Worm (Caenorhabditis elegans): ENCODE results near the gene F54D10.9.

The F54D10.9 gene

ce11 chrII:3832383-3832782, at the start of gene F54D10.9:
F54D10.9 (minus strand) TSS chrII:3832483.
- TF ChIP-seq T22C8.4 (GFP tag; IDR thresholded peaks at IDR 0.05) (no peak), ztf-23 (GFP tag; IDR thresholded peaks at IDR 0.05) (no peak), cog-1 (tag; optimal IDR thresholded peaks at IDR 0.05) (no peak), flt-1 (GFP tag; IDR thresholded peaks at IDR 0.05) (no peak)

- TF ChIP-seq cog-1 (tag; optimal IDR thresholded peaks at IDR 0.05) (no peak), ref-1 (GFP tag; conservative IDR thresholded peaks at IDR 0.05) (no peak), klf-2 (GFP tag; conservative IDR thresholded peaks at IDR 0.05) (no peak), tab-1 (GFP tag; IDR thresholded peaks at IDR 0.05) (no peak), ztf-23 (GFP tag; IDR thresholded peaks at IDR 0.05) (no peak), flt-1 (GFP tag; IDR thresholded peaks at IDR 0.05) (no peak), ztf-29 (GFP tag; IDR thresholded peaks at IDR 0.05) (no peak), med-1 (GFP tag; optimal IDR thresholded peaks at IDR 0.05; ENCODE audit: insufficient read depth) (no peak), T22C8.4 (GFP tag; IDR thresholded peaks at IDR 0.05) (no peak)
Observed at ce11 chrII:3879945-3880344, 47.7 kb upstream of the F54D10.9 start, which contains the start of gene nhr-166. nhr-166 (plus strand) TSS chrII:3880245.

- TF ChIP-seq med-1 (GFP tag; optimal IDR thresholded peaks at IDR 0.05; ENCODE audit: insufficient read depth), result no peak
- TF ChIP-seq ref-1 (GFP tag; conservative IDR thresholded peaks at IDR 0.05), result no peak
- no peak for TF ChIP-seq tab-1 (GFP tag; IDR thresholded peaks at IDR 0.05)
- TF ChIP-seq ztf-23 (GFP tag; IDR thresholded peaks at IDR 0.05), result no peak
- no peak for TF ChIP-seq ztf-29 (GFP tag; IDR thresholded peaks at IDR 0.05)
- TF ChIP-seq flt-1 (GFP tag; IDR thresholded peaks at IDR 0.05), result no peak
- TF ChIP-seq klf-2 (GFP tag; conservative IDR thresholded peaks at IDR 0.05), result no peak
- TF ChIP-seq T22C8.4 (GFP tag; IDR thresholded peaks at IDR 0.05), result no peak
- TF ChIP-seq cog-1 (tag; optimal IDR thresholded peaks at IDR 0.05), result no peak
Observed at ce11 chrII:3878330-3878729, 46.0 kb upstream of the F54D10.9 start, which contains the start of gene srh-250. srh-250 (plus strand) TSS chrII:3878630.

DNA sequence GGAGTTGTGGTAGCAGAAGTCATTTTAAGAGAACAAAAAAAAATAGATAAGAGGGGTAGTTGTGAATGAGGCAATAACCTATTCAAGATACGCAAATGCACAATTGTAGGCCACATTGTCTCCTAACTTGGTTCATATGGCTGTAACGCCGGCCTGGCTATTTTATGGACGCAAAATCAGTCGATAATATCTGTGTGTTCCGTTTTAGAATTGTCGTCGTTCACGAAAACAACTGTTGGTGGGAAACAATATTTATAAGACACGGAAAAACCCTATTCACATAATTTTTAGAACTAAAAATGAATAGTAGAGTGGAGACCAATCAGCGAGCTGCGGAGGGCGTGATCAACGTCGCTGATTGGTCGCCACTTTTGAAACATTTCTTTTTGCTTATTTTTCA, 45.6 kb upstream of the F54D10.9 start, which contains the start of gene sdz-7:
Gene sdz-7 (minus strand): TSS at position 101 of the 400 bp plus-strand sequence.
- TF ChIP-seq cog-1 (tag; optimal IDR thresholded peaks at IDR 0.05) (no peak), ztf-23 (GFP tag; IDR thresholded peaks at IDR 0.05) (no peak), med-1 (GFP tag; optimal IDR thresholded peaks at IDR 0.05; ENCODE audit: insufficient read depth) (no peak), klf-2 (GFP tag; conservative IDR thresholded peaks at IDR 0.05) (no peak), tab-1 (GFP tag; IDR thresholded peaks at IDR 0.05) (no peak), flt-1 (GFP tag; IDR thresholded peaks at IDR 0.05) (no peak), T22C8.4 (GFP tag; IDR thresholded peaks at IDR 0.05) (no peak), ref-1 (GFP tag; conservative IDR thresholded peaks at IDR 0.05) (no peak), ztf-29 (GFP tag; IDR thresholded peaks at IDR 0.05) (no peak)

DNA sequence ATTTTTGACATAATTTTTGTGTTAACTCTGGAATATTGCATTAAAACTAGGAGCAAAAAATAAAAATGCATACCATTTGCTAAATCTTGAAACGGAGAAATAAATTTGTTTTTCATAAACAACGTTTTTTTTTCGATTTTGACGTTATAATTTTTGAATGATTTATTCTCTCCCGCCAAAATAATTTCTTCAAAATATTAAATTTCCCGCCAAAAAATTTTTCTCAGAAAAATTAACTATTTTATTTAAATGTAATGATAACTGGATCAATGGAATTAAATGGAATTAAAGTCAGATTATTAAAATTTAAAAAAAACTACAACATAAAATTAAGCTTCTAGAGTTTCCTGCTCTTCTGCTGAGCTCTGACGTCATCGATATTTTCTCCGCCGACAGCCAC, 44.8 kb upstream of the F54D10.9 start, which contains the start of gene nep-3:
Gene nep-3 (minus strand): TSS at position 101 of the 400 bp plus-strand sequence.
- no peak for TF ChIP-seq ztf-29 (GFP tag; IDR thresholded peaks at IDR 0.05)
- no peak for TF ChIP-seq tab-1 (GFP tag; IDR thresholded peaks at IDR 0.05)
- no peak for TF ChIP-seq flt-1 (GFP tag; IDR thresholded peaks at IDR 0.05)
- no peak for TF ChIP-seq med-1 (GFP tag; optimal IDR thresholded peaks at IDR 0.05; ENCODE audit: insufficient read depth)
- no peak for TF ChIP-seq cog-1 (tag; optimal IDR thresholded peaks at IDR 0.05)
- TF ChIP-seq klf-2 (GFP tag; conservative IDR thresholded peaks at IDR 0.05), result no peak
- no peak for TF ChIP-seq ztf-23 (GFP tag; IDR thresholded peaks at IDR 0.05)
- no peak for TF ChIP-seq ref-1 (GFP tag; conservative IDR thresholded peaks at IDR 0.05)
- TF ChIP-seq T22C8.4 (GFP tag; IDR thresholded peaks at IDR 0.05), result no peak

- TF ChIP-seq klf-2 (GFP tag; conservative IDR thresholded peaks at IDR 0.05) (no peak), med-1 (GFP tag; optimal IDR thresholded peaks at IDR 0.05; ENCODE audit: insufficient read depth) (no peak), ref-1 (GFP tag; conservative IDR thresholded peaks at IDR 0.05) (no peak), tab-1 (GFP tag; IDR thresholded peaks at IDR 0.05) (no peak), ztf-23 (GFP tag; IDR thresholded peaks at IDR 0.05) (no peak), ztf-29 (GFP tag; IDR thresholded peaks at IDR 0.05) (no peak), cog-1 (tag; optimal IDR thresholded peaks at IDR 0.05) (no peak), flt-1 (GFP tag; IDR thresholded peaks at IDR 0.05) (no peak)
Observed at ce11 chrII:3869601-3870000, 37.3 kb upstream of the F54D10.9 start, which contains the start of gene oac-10. oac-10 (plus strand) TSS chrII:3869901.

DNA sequence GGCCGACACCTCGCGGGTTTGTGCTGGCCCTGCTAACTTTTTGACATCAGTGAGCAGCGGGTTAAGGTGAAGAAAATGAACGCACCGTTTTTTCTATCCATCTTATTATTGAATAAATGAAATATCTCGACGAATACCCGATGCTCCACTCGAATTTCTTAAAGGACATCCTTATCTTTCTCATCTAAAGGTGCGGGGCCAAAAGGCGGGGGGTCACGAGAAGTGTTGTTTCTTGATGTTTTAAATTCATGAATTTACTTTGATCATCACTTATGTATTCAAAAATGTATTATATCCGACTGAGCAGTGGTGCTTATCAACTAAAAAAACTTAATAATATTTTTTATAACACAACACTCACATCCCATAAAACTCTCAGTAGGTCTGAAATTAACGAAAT, 32.4 kb upstream of the F54D10.9 start, which contains the start of gene nhr-261:
Gene nhr-261 (minus strand): TSS at position 101 of the 400 bp plus-strand sequence.
- no peak for TF ChIP-seq ref-1 (GFP tag; conservative IDR thresholded peaks at IDR 0.05)
- TF ChIP-seq klf-2 (GFP tag; conservative IDR thresholded peaks at IDR 0.05), result no peak
- TF ChIP-seq flt-1 (GFP tag; IDR thresholded peaks at IDR 0.05), result no peak
- TF ChIP-seq med-1 (GFP tag; optimal IDR thresholded peaks at IDR 0.05; ENCODE audit: insufficient read depth), result no peak
- no peak for TF ChIP-seq T22C8.4 (GFP tag; IDR thresholded peaks at IDR 0.05)
- no peak for TF ChIP-seq ztf-23 (GFP tag; IDR thresholded peaks at IDR 0.05)
- TF ChIP-seq ztf-29 (GFP tag; IDR thresholded peaks at IDR 0.05), result no peak
- TF ChIP-seq tab-1 (GFP tag; IDR thresholded peaks at IDR 0.05), result no peak
- no peak for TF ChIP-seq cog-1 (tag; optimal IDR thresholded peaks at IDR 0.05)

DNA sequence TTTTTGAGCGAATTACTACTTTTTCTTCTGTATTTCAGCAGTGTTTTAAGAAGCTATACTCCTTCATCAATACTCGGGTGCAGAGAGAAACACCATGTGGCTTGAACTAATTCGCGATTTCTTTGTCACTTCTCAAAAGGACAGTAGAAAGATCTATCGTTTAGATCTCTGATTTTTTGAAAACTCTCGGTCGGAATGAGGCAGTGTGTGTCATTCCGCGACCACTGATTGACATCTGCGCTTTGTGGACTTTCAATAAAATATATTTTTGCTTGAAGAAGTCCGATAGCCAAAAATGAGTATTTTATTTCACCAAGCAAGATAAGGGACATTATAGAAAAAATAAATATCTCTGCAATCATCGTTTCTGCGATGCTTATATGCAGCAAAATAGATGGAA, 29.8 kb upstream of the F54D10.9 start:
- TF ChIP-seq med-1 (GFP tag; optimal IDR thresholded peaks at IDR 0.05; ENCODE audit: insufficient read depth), result no peak
- TF ChIP-seq ztf-23 (GFP tag; IDR thresholded peaks at IDR 0.05), result no peak
- TF ChIP-seq ref-1 (GFP tag; conservative IDR thresholded peaks at IDR 0.05), result no peak
- TF ChIP-seq ztf-29 (GFP tag; IDR thresholded peaks at IDR 0.05), result no peak
- no peak for TF ChIP-seq cog-1 (tag; optimal IDR thresholded peaks at IDR 0.05)
- no peak for TF ChIP-seq flt-1 (GFP tag; IDR thresholded peaks at IDR 0.05)
- TF ChIP-seq tab-1 (GFP tag; IDR thresholded peaks at IDR 0.05), result no peak
- TF ChIP-seq T22C8.4 (GFP tag; IDR thresholded peaks at IDR 0.05), result no peak
- no peak for TF ChIP-seq klf-2 (GFP tag; conservative IDR thresholded peaks at IDR 0.05)

DNA sequence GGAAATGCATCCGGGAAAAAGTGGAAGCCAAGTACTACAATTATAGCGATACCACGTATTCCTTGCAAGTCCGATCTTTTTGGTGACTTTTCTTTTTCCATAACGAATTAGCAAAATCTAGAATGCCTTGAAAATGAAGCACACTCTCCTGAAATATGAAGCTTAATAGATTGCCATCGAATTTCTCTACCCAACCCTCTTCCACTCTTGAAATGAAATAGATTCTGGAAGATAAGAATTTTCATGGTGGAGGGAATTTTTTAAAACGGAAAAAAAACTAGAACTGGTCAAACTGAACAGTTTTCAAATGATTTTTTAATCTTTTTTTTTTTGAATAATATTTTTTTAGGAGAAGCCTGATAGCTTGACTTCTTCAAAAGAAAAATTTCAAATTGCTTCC, 28.5 kb upstream of the F54D10.9 start, which contains the start of gene oac-11:
Gene oac-11 (minus strand): TSS at position 101 of the 400 bp plus-strand sequence.
- no peak for TF ChIP-seq cog-1 (tag; optimal IDR thresholded peaks at IDR 0.05)
- no peak for TF ChIP-seq tab-1 (GFP tag; IDR thresholded peaks at IDR 0.05)
- TF ChIP-seq flt-1 (GFP tag; IDR thresholded peaks at IDR 0.05), result no peak
- TF ChIP-seq klf-2 (GFP tag; conservative IDR thresholded peaks at IDR 0.05), result no peak
- TF ChIP-seq med-1 (GFP tag; optimal IDR thresholded peaks at IDR 0.05; ENCODE audit: insufficient read depth), result no peak

ce11 chrII:3852654-3853053, 20.4 kb upstream of the F54D10.9 start, which contains the start of gene nhr-257:
nhr-257 (plus strand) TSS chrII:3852954.
- no peak for TF ChIP-seq ztf-29 (GFP tag; IDR thresholded peaks at IDR 0.05)
- no peak for TF ChIP-seq T22C8.4 (GFP tag; IDR thresholded peaks at IDR 0.05)
